Worm (Caenorhabditis elegans): Measurements from ENCODE around the gene C31B8.7.

- TF ChIP-seq klf-2 (GFP tag; conservative IDR thresholded peaks at IDR 0.05) (no peak), tab-1 (GFP tag; IDR thresholded peaks at IDR 0.05) (no peak), ref-1 (GFP tag; conservative IDR thresholded peaks at IDR 0.05) (no peak), ztf-29 (GFP tag; IDR thresholded peaks at IDR 0.05) (no peak), med-1 (GFP tag; optimal IDR thresholded peaks at IDR 0.05; ENCODE audit: insufficient read depth) (no peak), ztf-23 (GFP tag; IDR thresholded peaks at IDR 0.05) (no peak), cog-1 (tag; optimal IDR thresholded peaks at IDR 0.05) (no peak)
Observed at ce11 chrV:2876188-2876831, 26.8 kb downstream of the C31B8.7 start.

Measured in whole organism, midembryonic.